Fruit fly (Drosophila melanogaster) whole organism, embryonic: Measurements from ENCODE around the gene ab.

Experiments
- Antp ChIP-seq: fragments of 200-800 bp; sonication (Bioruptor generic); optimal IDR thresholded peaks from 3 replicates; lab custom pipeline; 2016; ENCODE audit warnings: missing biosample characterization, missing genetic modification characterization
- Atf-2 ChIP-seq: fragments of 200-800 bp; sonication (Bioruptor generic); optimal IDR thresholded peaks from 2 replicates; lab custom pipeline; 2016; ENCODE audit warnings: missing biosample characterization, missing genetic modification characterization
- B-H2 ChIP-seq: fragments of 200-800 bp; sonication (Bioruptor generic); optimal IDR thresholded peaks from 2 replicates; lab custom pipeline; 2018; ENCODE audit warnings: missing biosample characterization, mild to moderate bottlenecking, missing genetic modification characterization
- BEAF-32 ChIP-seq: fragments of 200-800 bp; sonication (Bioruptor generic); optimal IDR thresholded peaks from 3 replicates; lab custom pipeline; 2017; ENCODE audit warnings: missing biosample characterization, missing genetic modification characterization, mild to moderate bottlenecking, moderate library complexity, missing genetic modification reagents
- C15 ChIP-seq: fragments of 200-800 bp; sonication (Bioruptor generic); IDR thresholded peaks from 3 replicates; pipeline ENCODE4 v1.3.6; 2022; ENCODE audit warnings: missing biosample characterization, missing genetic modification characterization
- CG1024 ChIP-seq: fragments of 200-800 bp; sonication (Bioruptor generic); IDR thresholded peaks from 2 replicates; pipeline ENCODE4 v1.3.6; 2022; ENCODE audit warnings: missing biosample characterization, missing genetic modification characterization
- CG10543 ChIP-seq: fragments of 200-800 bp; sonication (Bioruptor generic); optimal IDR thresholded peaks from 3 replicates; lab custom pipeline; 2017; ENCODE audit warnings: missing biosample characterization, mild to moderate bottlenecking, missing genetic modification characterization, moderate library complexity
- CG14441 ChIP-seq: fragments of 200-800 bp; sonication (Bioruptor generic); IDR thresholded peaks from 2 replicates; pipeline ENCODE4 v1.3.6; 2022; ENCODE audit warnings: missing biosample characterization, missing genetic modification characterization
- CG14710 ChIP-seq: fragments of 200-800 bp; sonication (Bioruptor generic); optimal IDR thresholded peaks from 3 replicates; lab custom pipeline; 2019; ENCODE audit warnings: missing biosample characterization, mild to moderate bottlenecking, missing genetic modification characterization, moderate library complexity
- CG14965 ChIP-seq: fragments of 200-800 bp; sonication (Bioruptor generic); optimal IDR thresholded peaks from 2 replicates; lab custom pipeline; 2016; ENCODE audit warnings: missing biosample characterization, missing genetic modification characterization, borderline replicate concordance
- CG17186 ChIP-seq: fragments of 200-800 bp; sonication (Bioruptor generic); optimal IDR thresholded peaks from 3 replicates; lab custom pipeline; 2017; ENCODE audit warnings: missing biosample characterization, missing genetic modification reagents, missing genetic modification characterization
- CG17802 ChIP-seq: fragments of 200-800 bp; sonication (Bioruptor generic); optimal IDR thresholded peaks from 2 replicates; lab custom pipeline; 2018; ENCODE audit warnings: missing biosample characterization, mild to moderate bottlenecking, missing genetic modification characterization, moderate library complexity
- CG18262 ChIP-seq: fragments of 200-800 bp; optimal IDR thresholded peaks from 3 replicates; lab custom pipeline; 2019; ENCODE audit warnings: missing biosample characterization, mild to moderate bottlenecking, missing genetic modification characterization, moderate library complexity
- CG32767 ChIP-seq: fragments of 200-800 bp; sonication (Bioruptor generic); IDR thresholded peaks from 2 replicates; pipeline ENCODE4 v1.3.6; 2022; ENCODE audit warnings: missing biosample characterization, missing genetic modification characterization
- CG3281 ChIP-seq: fragments of 200-800 bp; sonication (Bioruptor generic); optimal IDR thresholded peaks from 3 replicates; lab custom pipeline; 2017; ENCODE audit warnings: missing biosample characterization, mild to moderate bottlenecking, missing genetic modification characterization
- CG6683 ChIP-seq: fragments of 200-800 bp; sonication (Bioruptor generic); optimal IDR thresholded peaks from 2 replicates; lab custom pipeline; 2017; ENCODE audit warnings: missing biosample characterization, mild to moderate bottlenecking, missing genetic modification characterization, missing genetic modification reagents
- CG6689 ChIP-seq: fragments of 200-800 bp; sonication (Bioruptor generic); IDR thresholded peaks from 2 replicates; pipeline ENCODE4 v1.3.6; 2022; ENCODE audit warnings: missing biosample characterization, missing genetic modification characterization
- CG6813 ChIP-seq: fragments of 200-800 bp; sonication (Bioruptor generic); optimal IDR thresholded peaks from 2 replicates; lab custom pipeline; 2017; ENCODE audit warnings: missing biosample characterization, missing genetic modification characterization, mild to moderate bottlenecking, moderate library complexity, missing genetic modification reagents
- CG7372 ChIP-seq: fragments of 200-800 bp; sonication (Bioruptor generic); IDR thresholded peaks from 2 replicates; pipeline ENCODE4 v1.3.6; 2022; ENCODE audit warnings: missing biosample characterization, missing genetic modification characterization
- CG7786 ChIP-seq: fragments of 200-800 bp; sonication (Bioruptor generic); optimal IDR thresholded peaks from 2 replicates; lab custom pipeline; 2016; ENCODE audit warnings: missing biosample characterization, missing genetic modification characterization
- CG7839 ChIP-seq: fragments of 200-800 bp; sonication (Bioruptor generic); optimal IDR thresholded peaks from 3 replicates; lab custom pipeline; 2018; ENCODE audit warnings: missing biosample characterization, mild to moderate bottlenecking, missing genetic modification characterization, moderate library complexity
- CG9797 ChIP-seq: fragments of 200-800 bp; sonication (Bioruptor generic); optimal IDR thresholded peaks from 3 replicates; lab custom pipeline; 2018; ENCODE audit warnings: missing biosample characterization, mild to moderate bottlenecking, missing genetic modification characterization
- Dbx ChIP-seq: fragments of 200-800 bp; sonication (Bioruptor generic); IDR thresholded peaks from 3 replicates; pipeline ENCODE4 v1.3.6; 2022; ENCODE audit warnings: missing biosample characterization, missing genetic modification characterization
- Dref ChIP-seq: fragments of 200-800 bp; sonication (Bioruptor generic); IDR thresholded peaks from 2 replicates; pipeline ENCODE4 v1.3.6; 2022; ENCODE audit warnings: missing biosample characterization, missing genetic modification characterization
- Fer1 ChIP-seq: fragments of 200-800 bp; sonication (Bioruptor generic); optimal IDR thresholded peaks from 2 replicates; lab custom pipeline; 2017; ENCODE audit warnings: missing biosample characterization, mild to moderate bottlenecking, missing genetic modification characterization
- Fer2 ChIP-seq: fragments of 200-800 bp; sonication (Bioruptor generic); optimal IDR thresholded peaks from 2 replicates; lab custom pipeline; 2018; ENCODE audit warnings: missing biosample characterization, mild to moderate bottlenecking, missing genetic modification characterization, moderate library complexity
- Fer3 ChIP-seq: fragments of 200-800 bp; sonication (Bioruptor generic); optimal IDR thresholded peaks from 2 replicates; lab custom pipeline; 2018; ENCODE audit warnings: missing biosample characterization, mild to moderate bottlenecking, missing genetic modification characterization, moderate library complexity
- HmgD ChIP-seq: fragments of 200-800 bp; sonication (Bioruptor generic); optimal IDR thresholded peaks from 3 replicates; lab custom pipeline; 2016; ENCODE audit warnings: missing biosample characterization, missing genetic modification characterization
- Hmr ChIP-seq: fragments of 200-800 bp; sonication (Bioruptor generic); optimal IDR thresholded peaks from 3 replicates; lab custom pipeline; 2017; ENCODE audit warnings: mild to moderate bottlenecking, missing biosample characterization, missing genetic modification reagents, missing genetic modification characterization
- Hmx ChIP-seq: fragments of 200-800 bp; sonication (Bioruptor generic); optimal IDR thresholded peaks from 2 replicates; lab custom pipeline; 2016; ENCODE audit warnings: missing biosample characterization, missing genetic modification characterization
- Jarid2 ChIP-seq: fragments of 200-800 bp; sonication (Bioruptor generic); optimal IDR thresholded peaks from 3 replicates; lab custom pipeline; 2017; ENCODE audit warnings: mild to moderate bottlenecking, missing biosample characterization, missing genetic modification reagents, missing genetic modification characterization
- Rfx ChIP-seq: fragments of 200-800 bp; sonication (Bioruptor generic); IDR thresholded peaks from 2 replicates; pipeline ENCODE4 v1.3.6; 2022; ENCODE audit warnings: missing biosample characterization, missing genetic modification characterization
- Spps ChIP-seq: fragments of 200-800 bp; sonication (Bioruptor generic); optimal IDR thresholded peaks from 2 replicates; lab custom pipeline; 2018; ENCODE audit warnings: missing biosample characterization, mild to moderate bottlenecking, missing genetic modification characterization
- ash1 ChIP-seq: fragments of 200-800 bp; sonication (Bioruptor generic); optimal IDR thresholded peaks from 2 replicates; lab custom pipeline; 2018; ENCODE audit warnings: missing biosample characterization, mild to moderate bottlenecking, missing genetic modification characterization
- chif ChIP-seq, 2 experiments: fragments of 200-800 bp; sonication (Bioruptor generic); optimal IDR thresholded peaks; 3 replicates each; lab custom pipeline; 2016; ENCODE audit warnings: missing biosample characterization in 2 of 2, missing genetic modification characterization in 2 of 2
- chm ChIP-seq: fragments of 200-800 bp; sonication (Bioruptor generic); IDR thresholded peaks from 2 replicates; pipeline ENCODE4 v1.3.6; 2022; ENCODE audit warnings: missing biosample characterization, missing genetic modification characterization
- da ChIP-seq: fragments of 200-800 bp; sonication (Bioruptor generic); optimal IDR thresholded peaks from 2 replicates; lab custom pipeline; 2016; ENCODE audit warnings: missing biosample characterization, missing genetic modification characterization
- dpn ChIP-seq, 2 experiments: fragments of 200-800 bp; sonication (Bioruptor generic); optimal IDR thresholded peaks; 3 replicates each; lab custom pipeline; 2016; ENCODE audit warnings: missing biosample characterization in 2 of 2, missing genetic modification characterization in 2 of 2
- emc ChIP-seq: fragments of 200-800 bp; sonication (Bioruptor generic); optimal IDR thresholded peaks from 2 replicates; lab custom pipeline; 2016; ENCODE audit warnings: missing biosample characterization, missing genetic modification characterization
- grau ChIP-seq: fragments of 200-800 bp; optimal IDR thresholded peaks from 3 replicates; lab custom pipeline; 2019; ENCODE audit warnings: missing biosample characterization, mild to moderate bottlenecking, missing genetic modification characterization, moderate library complexity
- ken ChIP-seq: fragments of 200-800 bp; sonication (Bioruptor generic); IDR thresholded peaks from 3 replicates; pipeline ENCODE4 v1.3.6; 2022; ENCODE audit warnings: missing biosample characterization, missing genetic modification characterization
- luna ChIP-seq: fragments of 200-800 bp; sonication (Bioruptor generic); optimal IDR thresholded peaks from 2 replicates; lab custom pipeline; 2016; ENCODE audit warnings: missing biosample characterization, missing genetic modification characterization
- maf-S ChIP-seq: fragments of 200-800 bp; sonication (Bioruptor generic); optimal IDR thresholded peaks from 2 replicates; lab custom pipeline; 2016; ENCODE audit warnings: missing biosample characterization, missing genetic modification characterization
- mld ChIP-seq: fragments of 200-800 bp; sonication (Bioruptor generic); IDR thresholded peaks from 3 replicates; pipeline ENCODE4 v1.3.6; 2022; ENCODE audit warnings: missing biosample characterization, missing genetic modification characterization; ENCODE audit not compliant: partially characterized antibody
- nau ChIP-seq: fragments of 200-800 bp; sonication (Bioruptor generic); optimal IDR thresholded peaks from 3 replicates; lab custom pipeline; 2017; ENCODE audit warnings: missing biosample characterization, mild to moderate bottlenecking, missing genetic modification characterization, missing genetic modification reagents
- p53 ChIP-seq: fragments of 200-800 bp; sonication (Bioruptor generic); optimal IDR thresholded peaks from 2 replicates; lab custom pipeline; 2016; ENCODE audit warnings: missing biosample characterization, missing genetic modification characterization
- run ChIP-seq: fragments of 200-800 bp; sonication (Bioruptor generic); optimal IDR thresholded peaks from 3 replicates; lab custom pipeline; 2018; ENCODE audit warnings: missing biosample characterization, mild to moderate bottlenecking, missing genetic modification characterization
- sd ChIP-seq: fragments of 200-800 bp; sonication (Bioruptor generic); optimal IDR thresholded peaks from 3 replicates; lab custom pipeline; 2018; ENCODE audit warnings: missing biosample characterization, mild to moderate bottlenecking, missing genetic modification characterization, moderate library complexity
- sens ChIP-seq: fragments of 200-800 bp; sonication (Bioruptor generic); peaks from one replicate; lab custom pipeline; 2016; ENCODE audit warnings: missing biosample characterization, missing genetic modification characterization
- sima ChIP-seq: fragments of 200-800 bp; sonication (Bioruptor generic); optimal IDR thresholded peaks from 2 replicates; lab custom pipeline; 2016; ENCODE audit warnings: missing biosample characterization, missing genetic modification characterization
- zen ChIP-seq: fragments of 200-800 bp; sonication (Bioruptor generic); optimal IDR thresholded peaks from 3 replicates; lab custom pipeline; 2018; ENCODE audit warnings: missing biosample characterization, mild to moderate bottlenecking, missing genetic modification characterization, moderate library complexity

Gene ab

dm6 chr2L:11206604-11207238 is 3.8 kb upstream of the ab start (continued):
- TF ChIP-seq CG7786 (no peak), sima (GFP tag; lab: Kevin White, UChicago) (no peak), BEAF-32 (GFP tag; lab: Kevin White, UChicago) (no peak), CG17186 (GFP tag; lab: Kevin White, UChicago) (no peak), da (GFP tag; lab: Kevin White, UChicago) (no peak), Hmx (GFP tag; lab: Kevin White, UChicago) (no peak), Rfx (GFP tag; lab: Robert Waterston, UW) (no peak), chif (GFP tag; optimal IDR thresholded peaks at IDR 0.05; lab: Kevin White, UChicago) (no peak), CG7839 (tag; lab: Kevin White, UChicago) (no peak), Dref (GFP tag; lab: Robert Waterston, UW) (no peak), CG32767 (0 out of 2 replicates have a peak, but pooled peaks have one; percentile 11), maf-S (no peak), CG14441 (GFP tag; lab: Robert Waterston, UW) (no peak), HmgD (GFP tag; lab: Kevin White, UChicago) (no peak), zen (tag; lab: Kevin White, UChicago) (no peak), ash1 (GFP tag; lab: Kevin White, UChicago) (peak; percentile 29), sd (tag; lab: Kevin White, UChicago) (peak; percentile 46), chm (GFP tag; lab: Robert Waterston, UW) (peak; percentile 54; the same call in 1 of the 2 replicates), luna (GFP tag; lab: Kevin White, UChicago) (no peak), Fer3 (tag; lab: Kevin White, UChicago) (no peak), CG6813 (GFP tag; lab: Kevin White, UChicago) (peak; percentile 46), run (tag; lab: Kevin White, UChicago) (no peak), dpn (GFP tag; optimal IDR thresholded peaks at IDR 0.05; lab: Kevin White, UChicago) (no peak), CG14965 (GFP tag; lab: Kevin White, UChicago) (no peak), CG1024 (GFP tag; lab: Robert Waterston, UW) (no peak), sens (GFP tag; lab: Kevin White, UChicago) (peak; percentile 93), p53 (no peak), Atf-2 (GFP tag; lab: Kevin White, UChicago) (peak; percentile 34), emc (GFP tag; lab: Kevin White, UChicago) (no peak), CG7372 (no peak), CG6683 (no peak), Fer2 (tag; lab: Kevin White, UChicago) (no peak), Hmr (GFP tag; lab: Kevin White, UChicago) (no peak), B-H2 (GFP tag; lab: Kevin White, UChicago) (no peak), CG10543 (GFP tag; lab: Kevin White, UChicago) (peak; percentile 18), CG17802 (tag; lab: Kevin White, UChicago) (no peak), CG9797 (GFP tag; lab: Kevin White, UChicago) (no peak), Fer1 (GFP tag; lab: Kevin White, UChicago) (no peak), Antp (GFP tag; lab: Kevin White, UChicago) (no peak), nau (GFP tag; lab: Kevin White, UChicago) (no peak), CG3281 (GFP tag; lab: Kevin White, UChicago) (no peak), CG14710 (tag; lab: Kevin White, UChicago) (peak; percentile 38), ken (GFP tag; lab: Robert Waterston, UW) (no peak), C15 (GFP tag; lab: Robert Waterston, UW) (no peak), Dbx (GFP tag; lab: Robert Waterston, UW) (no peak), Jarid2 (no peak), Spps (tag; lab: Kevin White, UChicago) (peak; percentile 15), CG6689 (GFP tag; lab: Robert Waterston, UW) (no peak), grau (no peak), mld (no peak), CG18262 (peak; percentile 41)
